Worm (Caenorhabditis elegans): ENCODE data around the gene Y55B1BL.2.

- TF ChIP-seq snpc-4 (tag; optimal IDR thresholded peaks at IDR 0.05) (no peak), ama-1 (optimal IDR thresholded peaks at IDR 0.05) (no peak), mdl-1 (tag; optimal IDR thresholded peaks at IDR 0.05) (no peak), nhr-237 (tag; optimal IDR thresholded peaks at IDR 0.05) (no peak), mbf-1 (tag; optimal IDR thresholded peaks at IDR 0.05) (no peak), dmd-4 (tag; optimal IDR thresholded peaks at IDR 0.05) (no peak), ztf-4 (tag; optimal IDR thresholded peaks at IDR 0.05) (no peak), nhr-11 (tag; optimal IDR thresholded peaks at IDR 0.05) (no peak), nhr-77 (tag; optimal IDR thresholded peaks at IDR 0.05) (no peak), lin-11 (tag; optimal IDR thresholded peaks at IDR 0.05) (no peak), gmeb-1 (tag; optimal IDR thresholded peaks at IDR 0.05) (no peak), lin-39 (tag; optimal IDR thresholded peaks at IDR 0.05) (no peak), ZK546.5 (tag; optimal IDR thresholded peaks at IDR 0.05) (no peak), zag-1 (tag; optimal IDR thresholded peaks at IDR 0.05) (no peak)
Observed at ce11 chrIII:360315-360714, 42.2 kb upstream of the Y55B1BL.2 start.

Measured in whole organism, L2 larva.